Worm (Caenorhabditis elegans): ENCODE results near the gene Y54G2A.12.

Gene Y54G2A.12

ce11 chrIV:2736575-2736974 lies 46.1 kb downstream of the Y54G2A.12 start:
- no peak for TF ChIP-seq ceh-43 (GFP tag; optimal IDR thresholded peaks at IDR 0.05)
- TF ChIP-seq mab-5 (tag; optimal IDR thresholded peaks at IDR 0.05), result no peak
- TF ChIP-seq sptf-1 (tag; optimal IDR thresholded peaks at IDR 0.05), result no peak
- TF ChIP-seq nhr-28 (tag; optimal IDR thresholded peaks at IDR 0.05), result no peak
- no peak for TF ChIP-seq lsy-2 (tag; optimal IDR thresholded peaks at IDR 0.05)
- TF ChIP-seq flh-1 (GFP tag; optimal IDR thresholded peaks at IDR 0.05), result no peak
- no peak for TF ChIP-seq ham-2 (GFP tag; optimal IDR thresholded peaks at IDR 0.05)
- no peak for TF ChIP-seq unc-62 (GFP tag; optimal IDR thresholded peaks at IDR 0.05)
- TF ChIP-seq nhr-12 (tag; optimal IDR thresholded peaks at IDR 0.05), result no peak
- no peak for TF ChIP-seq mls-2 (tag; optimal IDR thresholded peaks at IDR 0.05)
- no peak for TF ChIP-seq hlh-1 (tag; optimal IDR thresholded peaks at IDR 0.05)
- no peak for TF ChIP-seq blmp-1 (tag; optimal IDR thresholded peaks at IDR 0.05)

ce11 chrIV:2734675-2735074 lies 48.0 kb downstream of the Y54G2A.12 start:
- TF ChIP-seq ceh-43 (GFP tag; optimal IDR thresholded peaks at IDR 0.05), result no peak
- TF ChIP-seq unc-120 (tag; optimal IDR thresholded peaks at IDR 0.05; ENCODE audit: poor library complexity, severe bottlenecking), result no peak
- TF ChIP-seq nhr-28 (tag; optimal IDR thresholded peaks at IDR 0.05), result no peak
- TF ChIP-seq mep-1 (tag; optimal IDR thresholded peaks at IDR 0.05), result no peak
- no peak for TF ChIP-seq pha-4 (tag; optimal IDR thresholded peaks at IDR 0.05)
- no peak for TF ChIP-seq hlh-1 (tag; optimal IDR thresholded peaks at IDR 0.05)
- TF ChIP-seq lsy-2 (tag; optimal IDR thresholded peaks at IDR 0.05), result no peak
- no peak for TF ChIP-seq sem-2 (GFP tag; optimal IDR thresholded peaks at IDR 0.05)
- no peak for TF ChIP-seq bed-3 (GFP tag; optimal IDR thresholded peaks at IDR 0.05)
- TF ChIP-seq flh-1 (GFP tag; optimal IDR thresholded peaks at IDR 0.05), result no peak
- no peak for TF ChIP-seq unc-39 (tag; optimal IDR thresholded peaks at IDR 0.05)
- no peak for TF ChIP-seq sptf-1 (tag; optimal IDR thresholded peaks at IDR 0.05)

- TF ChIP-seq unc-39 (tag; optimal IDR thresholded peaks at IDR 0.05) (no peak), sptf-1 (tag; optimal IDR thresholded peaks at IDR 0.05) (no peak), elt-1 (tag; optimal IDR thresholded peaks at IDR 0.05; ENCODE audit: borderline replicate concordance, insufficient read depth) (no peak), zip-8 (tag; optimal IDR thresholded peaks at IDR 0.05) (no peak), pha-4 (tag; optimal IDR thresholded peaks at IDR 0.05) (no peak), nhr-2 (tag; optimal IDR thresholded peaks at IDR 0.05) (no peak), hlh-1 (tag; optimal IDR thresholded peaks at IDR 0.05) (no peak), elt-3 (tag; optimal IDR thresholded peaks at IDR 0.05) (no peak), blmp-1 (tag; optimal IDR thresholded peaks at IDR 0.05) (no peak), tbx-8 (GFP tag; optimal IDR thresholded peaks at IDR 0.05) (no peak), flh-1 (GFP tag; optimal IDR thresholded peaks at IDR 0.05) (no peak), sem-2 (GFP tag; optimal IDR thresholded peaks at IDR 0.05) (no peak)
These were observed 52.7 kb downstream of the Y54G2A.12 start, which contains the start of gene Y94H6A.2 for ce11 chrIV:2729957-2730356. Gene Y94H6A.2 (plus strand): TSS chrIV:2730292.
